Fruit fly (Drosophila melanogaster): ENCODE measurements around the gene CG32536.
A peak's percentile ranks its signal among the peaks of the same experiment; 100 is the strongest.

Gene CG32536

DNA sequence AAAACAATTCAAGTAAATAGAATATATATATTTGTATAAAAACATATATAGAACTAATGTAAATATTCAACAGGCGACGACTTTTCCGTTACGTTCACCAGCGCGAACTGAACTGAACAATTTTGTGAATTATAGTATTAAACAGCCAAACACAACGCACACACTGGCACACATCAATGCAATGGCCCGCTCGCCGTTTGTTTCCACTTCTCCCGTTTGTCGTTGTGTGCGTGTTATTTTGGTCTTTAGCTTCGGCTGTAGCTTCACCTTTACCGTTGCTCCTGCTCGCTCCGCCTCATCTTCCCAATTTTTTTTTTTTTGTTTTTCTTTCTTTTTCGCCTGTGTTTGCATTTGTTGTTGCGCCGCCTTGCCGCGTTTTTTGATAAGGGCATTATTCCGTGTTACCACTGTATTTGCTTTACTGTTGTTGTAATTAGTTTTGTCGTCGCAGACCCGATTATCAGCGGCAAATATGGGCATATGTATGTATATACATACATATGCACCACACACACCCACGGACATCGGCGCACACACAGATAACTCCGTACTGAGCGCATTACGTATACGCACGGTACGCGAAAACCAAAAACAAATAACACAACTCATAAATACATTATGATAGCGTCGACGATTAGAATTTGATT is 31.2 kb upstream of the CG32536 start, which contains the start of gene CG8051 (continued):
- no peak for TF ChIP-seq Bgb (GFP tag; IDR thresholded peaks at IDR 0.05; ENCODE audit: partially characterized antibody)
- peak; percentile 84 for TF ChIP-seq mirr (GFP tag; optimal IDR thresholded peaks at IDR 0.05)
- TF ChIP-seq YL-1 (GFP tag; optimal IDR thresholded peaks at IDR 0.05): peak; percentile 9
- no peak for TF ChIP-seq Bteb2 (GFP tag; optimal IDR thresholded peaks at IDR 0.05)
- no peak for TF ChIP-seq H2.0 (GFP tag; IDR thresholded peaks at IDR 0.05)
- no peak for TF ChIP-seq CG11723 (GFP tag; optimal IDR thresholded peaks at IDR 0.05)
- no peak for TF ChIP-seq esg (GFP tag; conservative IDR thresholded peaks at IDR 0.05)
- no peak for TF ChIP-seq CG13894 (tag; optimal IDR thresholded peaks at IDR 0.05)
- TF ChIP-seq CG17361 (GFP tag; IDR thresholded peaks at IDR 0.05): no peak
- no peak for TF ChIP-seq tx (GFP tag; optimal IDR thresholded peaks at IDR 0.05)
- peak in 1 of 2 experiments; percentile 21 for TF ChIP-seq Hr78 (GFP tag; optimal IDR thresholded peaks at IDR 0.05)
- no peak for TF ChIP-seq CG12299 (tag; optimal IDR thresholded peaks at IDR 0.05)
- peak; percentile 5 for TF ChIP-seq CG18476 (GFP tag; optimal IDR thresholded peaks at IDR 0.05)
- TF ChIP-seq inv (GFP tag; IDR thresholded peaks at IDR 0.05; ENCODE audit: partially characterized antibody): no peak
- no peak for TF ChIP-seq Tbp (GFP tag; optimal IDR thresholded peaks at IDR 0.05)
- no peak for TF ChIP-seq CG43689 (GFP tag; IDR thresholded peaks at IDR 0.05)
- peak; percentile 53; the same call in 2 of the 3 replicates for TF ChIP-seq zfh1 (GFP tag; IDR thresholded peaks at IDR 0.05)
- no peak for TF ChIP-seq CG18011 (GFP tag; optimal IDR thresholded peaks at IDR 0.05)
- TF ChIP-seq ken (GFP tag; IDR thresholded peaks at IDR 0.05): no peak
- no peak for TF ChIP-seq CG12391 (tag; optimal IDR thresholded peaks at IDR 0.05)
- TF ChIP-seq CG1647 (GFP tag; optimal IDR thresholded peaks at IDR 0.05): no peak
- no peak for TF ChIP-seq aop (GFP tag; IDR thresholded peaks at IDR 0.05)
- TF ChIP-seq unpg (GFP tag; optimal IDR thresholded peaks at IDR 0.05): no peak
- no peak for TF ChIP-seq wor (GFP tag; IDR thresholded peaks at IDR 0.05)
- TF ChIP-seq CG8765 (GFP tag; IDR thresholded peaks at IDR 0.05): no peak
- no peak for TF ChIP-seq tll (GFP tag; optimal IDR thresholded peaks at IDR 0.05)
- no peak for TF ChIP-seq H15 (GFP tag; IDR thresholded peaks at IDR 0.05)
- no peak for TF ChIP-seq CG7556 (GFP tag; optimal IDR thresholded peaks at IDR 0.05)
- no peak for TF ChIP-seq CG11456 (GFP tag; IDR thresholded peaks at IDR 0.05)
- TF ChIP-seq pho (GFP tag; optimal IDR thresholded peaks at IDR 0.05): no peak
- TF ChIP-seq Myb (GFP tag; optimal IDR thresholded peaks at IDR 0.05): peak; percentile 11
- TF ChIP-seq Asciz (GFP tag; optimal IDR thresholded peaks at IDR 0.05): peak; percentile 14
- TF ChIP-seq Fer2 (tag; optimal IDR thresholded peaks at IDR 0.05): no peak
- no peak for TF ChIP-seq Trl (optimal IDR thresholded peaks at IDR 0.05)
- TF ChIP-seq Trl (GFP tag; optimal IDR thresholded peaks at IDR 0.05): peak; percentile 9
- TF ChIP-seq nau (GFP tag; optimal IDR thresholded peaks at IDR 0.05): peak; percentile 33
- TF ChIP-seq CTCF (GFP tag; optimal IDR thresholded peaks at IDR 0.05): peak; percentile 24
- no peak for TF ChIP-seq run (tag; optimal IDR thresholded peaks at IDR 0.05)
- TF ChIP-seq ftz-f1 (GFP tag; optimal IDR thresholded peaks at IDR 0.05): peak; percentile 0
- no peak for TF ChIP-seq pan (optimal IDR thresholded peaks at IDR 0.05)
- peak in 1 of 2 experiments; percentile 31 for TF ChIP-seq pan (GFP tag; optimal IDR thresholded peaks at IDR 0.05 in 1 of 2, IDR thresholded peaks at IDR 0.05 in 1 of 2)
- no peak for TF ChIP-seq Dp (GFP tag; optimal IDR thresholded peaks at IDR 0.05)
- 0 out of 4 replicates have a peak, but pooled peaks have one; percentile 54 for TF ChIP-seq chinmo (GFP tag; IDR thresholded peaks at IDR 0.05; ENCODE audit: partially characterized antibody)
- no peak for TF ChIP-seq CG8290 (GFP tag; optimal IDR thresholded peaks at IDR 0.05)
- TF ChIP-seq CG8290 (tag; optimal IDR thresholded peaks at IDR 0.05): no peak
- no peak for TF ChIP-seq Atf-2 (GFP tag; optimal IDR thresholded peaks at IDR 0.05)
- no peak for TF ChIP-seq Mad (GFP tag; optimal IDR thresholded peaks at IDR 0.05)
- TF ChIP-seq CG2199 (GFP tag; IDR thresholded peaks at IDR 0.05): peak; percentile 65; the same call in 1 of the 3 replicates
- TF ChIP-seq Nf-YA (GFP tag; IDR thresholded peaks at IDR 0.05): no peak
- TF ChIP-seq gcm2 (GFP tag; optimal IDR thresholded peaks at IDR 0.05): no peak
- TF ChIP-seq org-1 (GFP tag; optimal IDR thresholded peaks at IDR 0.05): no peak
- TF ChIP-seq CG5953 (GFP tag; IDR thresholded peaks at IDR 0.05): no peak

Measured in whole organism, embryonic.